Fruit fly (Drosophila melanogaster) whole organism: Measurements from ENCODE around the gene CG14990.

Source experiments
- CG8478 ChIP-seq: fragments of >200 bp; optimal IDR thresholded peaks from 2 replicates; lab custom pipeline; 2018; ENCODE audit warnings: inconsistent platforms
- psq ChIP-seq: fragments of >200 bp; optimal IDR thresholded peaks from 2 replicates; lab custom pipeline; 2017
- usp ChIP-seq: fragments of >200 bp; optimal IDR thresholded peaks from 2 replicates; lab custom pipeline; 2017; ENCODE audit warnings: missing biosample characterization, missing genetic modification characterization, mixed read lengths

dm6 chr3L:4130743-4131142 lies 37.7 kb downstream of the CG14990 start:
- no peak for TF ChIP-seq psq
- no peak for TF ChIP-seq CG8478 (lab: Kevin White, UChicago)
- no peak for TF ChIP-seq usp
